Worm (Caenorhabditis elegans) whole organism, young adult: Measurements from ENCODE around the gene T23B12.5.
A peak's percentile ranks its signal among the peaks of the same experiment; 100 is the strongest.

ENCODE experiments used
- B0019.2 ChIP-seq: fragments of 200-800 bp; sonication (Bioruptor generic); conservative IDR thresholded peaks from 2 replicates; pipeline ENCODE4 v1.3.6; 2022; ENCODE audit warnings: missing genetic modification reagents, missing genetic modification characterization, missing compliant biosample characterization
- D2030.7 ChIP-seq: fragments of 200-800 bp; sonication (Bioruptor generic); IDR thresholded peaks from 2 replicates; pipeline ENCODE4 v1.3.6; 2022; ENCODE audit warnings: missing genetic modification reagents, missing genetic modification characterization, missing compliant biosample characterization
- F22D6.2 ChIP-seq: sonication (generic microtip); optimal IDR thresholded peaks from 2 replicates; lab custom pipeline; 2016; ENCODE audit warnings: mild to moderate bottlenecking, missing genetic modification characterization, missing compliant biosample characterization
- F23B12.7 ChIP-seq: sonication (generic microtip); optimal IDR thresholded peaks from 2 replicates; lab custom pipeline; 2017; ENCODE audit warnings: missing genetic modification characterization, mild to moderate bottlenecking, missing compliant biosample characterization, antibody characterized with exemption, moderate library complexity; ENCODE audit not compliant: insufficient read depth
- F39B2.1 ChIP-seq: fragments of 200-800 bp; sonication (Bioruptor generic); IDR thresholded peaks from 2 replicates; pipeline ENCODE4 v1.3.6; 2022; ENCODE audit warnings: missing genetic modification reagents, missing genetic modification characterization, missing compliant biosample characterization
- F49E8.2 ChIP-seq: sonication (generic microtip); optimal IDR thresholded peaks from 3 replicates; lab custom pipeline; 2017; ENCODE audit warnings: missing genetic modification characterization, mild to moderate bottlenecking, missing compliant biosample characterization, antibody characterized with exemption, moderate library complexity; ENCODE audit not compliant: insufficient read depth
- Y56A3A.18 ChIP-seq: fragments of 200-800 bp; sonication (Bioruptor generic); IDR thresholded peaks from 2 replicates; pipeline ENCODE4 v1.3.6; 2022; ENCODE audit warnings: missing genetic modification reagents, missing genetic modification characterization, missing compliant biosample characterization
- akir-1 ChIP-seq: fragments of 200-800 bp; sonication (Bioruptor generic); optimal IDR thresholded peaks from 2 replicates; lab custom pipeline; 2018; ENCODE audit warnings: mild to moderate bottlenecking, missing genetic modification characterization, moderate library complexity, missing compliant biosample characterization
- aptf-2 ChIP-seq: fragments of 200-800 bp; sonication (Bioruptor generic); conservative IDR thresholded peaks from 2 replicates; pipeline ENCODE4 v1.3.6; 2022; ENCODE audit warnings: missing genetic modification reagents, missing genetic modification characterization, missing compliant biosample characterization
- athp-1 ChIP-seq: sonication (generic microtip); optimal IDR thresholded peaks from 2 replicates; lab custom pipeline; 2017; ENCODE audit warnings: mild to moderate bottlenecking, missing genetic modification characterization, missing compliant biosample characterization
- attf-6 ChIP-seq: fragments of 200-800 bp; sonication (Bioruptor generic); IDR thresholded peaks from 2 replicates; pipeline ENCODE4 v1.3.6; 2022; ENCODE audit warnings: missing genetic modification reagents, missing genetic modification characterization, missing compliant biosample characterization
- bed-1 ChIP-seq: fragments of 200-800 bp; sonication (Bioruptor generic); IDR thresholded peaks from 2 replicates; pipeline ENCODE4 v1.3.6; 2022; ENCODE audit warnings: missing genetic modification reagents, missing genetic modification characterization, missing compliant biosample characterization
- cebp-1 ChIP-seq, 2 experiments: fragments of 200-800 bp in 1 of 2; sonication (Bioruptor generic) in 1 of 2; sonication (generic microtip) in 1 of 2; IDR thresholded peaks in 1 of 2; optimal IDR thresholded peaks in 1 of 2; 2 replicates each; pipeline versions ENCODE4 v1.3.6 to Lab custom; 2017 to 2022; ENCODE audit warnings: missing compliant biosample characterization in 2 of 2, missing genetic modification characterization in 2 of 2, mild to moderate bottlenecking in 1 of 2, missing genetic modification reagents in 1 of 2, moderate library complexity in 1 of 2
- cebp-2 ChIP-seq: fragments of 200-800 bp; sonication (Bioruptor generic); IDR thresholded peaks from 2 replicates; pipeline ENCODE4 v1.3.6; 2022; ENCODE audit warnings: missing genetic modification characterization, missing compliant biosample characterization
- ceh-40 ChIP-seq: fragments of 200-800 bp; sonication (Bioruptor generic); IDR thresholded peaks from 2 replicates; pipeline ENCODE4 v1.3.6; 2022; ENCODE audit warnings: missing genetic modification characterization, missing compliant biosample characterization
- ceh-58 ChIP-seq: fragments of 200-800 bp; sonication (Bioruptor generic); IDR thresholded peaks from 2 replicates; pipeline ENCODE4 v1.3.6; 2022; ENCODE audit warnings: missing genetic modification characterization, missing compliant biosample characterization
- ceh-79 ChIP-seq: sonication (generic microtip); optimal IDR thresholded peaks from 2 replicates; lab custom pipeline; 2017; ENCODE audit warnings: mild to moderate bottlenecking, missing genetic modification characterization, missing compliant biosample characterization
- ceh-91 ChIP-seq: fragments of 200-800 bp; sonication (Bioruptor generic); IDR thresholded peaks from 2 replicates; pipeline ENCODE4 v1.3.6; 2022; ENCODE audit warnings: missing genetic modification reagents, missing genetic modification characterization, missing compliant biosample characterization
- chd-7 ChIP-seq: sonication (generic microtip); optimal IDR thresholded peaks from 2 replicates; lab custom pipeline; 2016; ENCODE audit warnings: mild to moderate bottlenecking, missing genetic modification characterization, moderate library complexity, missing compliant biosample characterization
- die-1 ChIP-seq: sonication (generic microtip); optimal IDR thresholded peaks from 2 replicates; lab custom pipeline; 2016; ENCODE audit warnings: missing genotype, mild to moderate bottlenecking, missing genetic modification characterization, missing compliant biosample characterization
- dpff-1 ChIP-seq: sonication (generic microtip); optimal IDR thresholded peaks from 2 replicates; lab custom pipeline; 2017; ENCODE audit warnings: mild to moderate bottlenecking, missing genetic modification characterization, missing compliant biosample characterization
- dpl-1 ChIP-seq: fragments of 150-350 bp; optimal IDR thresholded peaks from 2 replicates; lab custom pipeline; 2014; ENCODE audit warnings: missing biosample characterization, missing genetic modification reagents, missing genetic modification characterization
- efl-1 ChIP-seq: fragments of 150-350 bp; optimal IDR thresholded peaks from 2 replicates; lab custom pipeline; 2014; ENCODE audit warnings: missing biosample characterization, missing genetic modification reagents, missing genetic modification characterization
- him-1 ChIP-seq: sonication (generic microtip); optimal IDR thresholded peaks from 2 replicates; lab custom pipeline; 2016; ENCODE audit warnings: missing genotype, missing genetic modification reagents, missing genetic modification characterization, missing compliant biosample characterization
- hlh-12 ChIP-seq: sonication (generic microtip); optimal IDR thresholded peaks from 2 replicates; lab custom pipeline; 2016; ENCODE audit warnings: missing genetic modification characterization, missing compliant biosample characterization
- hmg-1.2 ChIP-seq: fragments of 200-800 bp; sonication (Bioruptor generic); IDR thresholded peaks from 2 replicates; pipeline ENCODE4 v1.3.6; 2022; ENCODE audit warnings: missing genetic modification reagents, missing genetic modification characterization, missing compliant biosample characterization
- hrde-1 ChIP-seq: sonication (generic microtip); optimal IDR thresholded peaks from 2 replicates; lab custom pipeline; 2016; ENCODE audit warnings: missing genetic modification characterization, mild to moderate bottlenecking, missing compliant biosample characterization, moderate library complexity, missing genotype, missing genetic modification reagents, borderline replicate concordance
- lin-40 ChIP-seq: sonication (generic microtip); optimal IDR thresholded peaks from 2 replicates; lab custom pipeline; 2016; ENCODE audit warnings: missing genetic modification characterization, mild to moderate bottlenecking, missing compliant biosample characterization, missing genotype, missing genetic modification reagents
- lsy-27 ChIP-seq: sonication (generic microtip); optimal IDR thresholded peaks from 2 replicates; lab custom pipeline; 2017; ENCODE audit warnings: missing genetic modification characterization, mild to moderate bottlenecking, missing compliant biosample characterization, antibody characterized with exemption, missing genotype, borderline replicate concordance; ENCODE audit not compliant: insufficient read depth
- madf-10 ChIP-seq: sonication (generic microtip); optimal IDR thresholded peaks from 2 replicates; lab custom pipeline; 2016; ENCODE audit warnings: mild to moderate bottlenecking, missing genetic modification characterization, missing compliant biosample characterization
- mcd-1 ChIP-seq: fragments of 200-800 bp; sonication (Bioruptor generic); IDR thresholded peaks from 2 replicates; pipeline ENCODE4 v1.3.6; 2022; ENCODE audit warnings: missing genetic modification reagents, missing genetic modification characterization, missing compliant biosample characterization
- nfya-1 ChIP-seq: sonication (generic microtip); optimal IDR thresholded peaks from 2 replicates; lab custom pipeline; 2017; ENCODE audit warnings: antibody characterized with exemption, missing compliant biosample characterization, missing genetic modification characterization, borderline replicate concordance; ENCODE audit not compliant: insufficient read depth
- nfya-2 ChIP-seq: fragments of 200-800 bp; sonication (Bioruptor generic); IDR thresholded peaks from 2 replicates; pipeline ENCODE4 v1.3.6; 2022; ENCODE audit warnings: missing genetic modification reagents, missing genetic modification characterization, missing compliant biosample characterization
- nfyb-1 ChIP-seq: fragments of 200-800 bp; sonication (Bioruptor generic); IDR thresholded peaks from 2 replicates; pipeline ENCODE4 v1.3.6; 2022; ENCODE audit warnings: missing genetic modification reagents, missing genetic modification characterization, missing compliant biosample characterization
- nhr-179 ChIP-seq: sonication (generic microtip); optimal IDR thresholded peaks from 2 replicates; lab custom pipeline; 2016; ENCODE audit warnings: mild to moderate bottlenecking, missing genetic modification characterization, missing compliant biosample characterization
- nhr-27 ChIP-seq: fragments of 200-800 bp; sonication (Bioruptor generic); optimal IDR thresholded peaks from 2 replicates; lab custom pipeline; 2018; ENCODE audit warnings: mild to moderate bottlenecking, missing genetic modification characterization, moderate library complexity, missing compliant biosample characterization
- nhr-80 ChIP-seq: sonication (generic microtip); optimal IDR thresholded peaks from 2 replicates; lab custom pipeline; 2016; ENCODE audit warnings: missing genetic modification characterization, missing compliant biosample characterization
- nhr-90 ChIP-seq: sonication (generic microtip); optimal IDR thresholded peaks from 2 replicates; lab custom pipeline; 2016; ENCODE audit warnings: missing genotype, mild to moderate bottlenecking, missing genetic modification characterization, missing compliant biosample characterization
- pha-4 ChIP-seq: fragments of 150-350 bp; sonication (generic microtip); optimal IDR thresholded peaks from 2 replicates; lab custom pipeline; 2014; ENCODE audit warnings: missing biosample characterization, missing genetic modification reagents, missing genetic modification characterization
- sdz-38 ChIP-seq: sonication (generic microtip); optimal IDR thresholded peaks from 2 replicates; lab custom pipeline; 2016; ENCODE audit warnings: missing genotype, missing genetic modification characterization, missing compliant biosample characterization
- sea-2 ChIP-seq: fragments of 200-800 bp; sonication (Bioruptor generic); IDR thresholded peaks from 2 replicates; pipeline ENCODE4 v1.3.6; 2022; ENCODE audit warnings: missing genetic modification characterization, missing compliant biosample characterization
- snpc-3.4 ChIP-seq: sonication (generic microtip); optimal IDR thresholded peaks from 2 replicates; lab custom pipeline; 2017; ENCODE audit warnings: missing genetic modification characterization, mild to moderate bottlenecking, missing compliant biosample characterization, antibody characterized with exemption, moderate library complexity, missing genotype, missing genetic modification reagents
- somi-1 ChIP-seq: fragments of 200-800 bp; sonication (Bioruptor generic); optimal IDR thresholded peaks from 2 replicates; lab custom pipeline; 2018; ENCODE audit warnings: mild to moderate bottlenecking, missing genetic modification characterization, missing compliant biosample characterization
- unc-62 ChIP-seq: fragments of 150-350 bp; optimal IDR thresholded peaks from 2 replicates; lab custom pipeline; 2014; ENCODE audit warnings: missing biosample characterization, missing genetic modification reagents, missing genetic modification characterization
- zim-3 ChIP-seq: sonication (generic microtip); optimal IDR thresholded peaks from 2 replicates; lab custom pipeline; 2017; ENCODE audit warnings: mild to moderate bottlenecking, missing genetic modification characterization, moderate library complexity, missing compliant biosample characterization
- ztf-25 ChIP-seq: fragments of 200-800 bp; sonication (Bioruptor generic); IDR thresholded peaks from 2 replicates; pipeline ENCODE4 v1.3.6; 2022; ENCODE audit warnings: missing genetic modification reagents, missing genetic modification characterization, missing compliant biosample characterization
- ztf-28 ChIP-seq: fragments of 200-800 bp; sonication (Bioruptor generic); IDR thresholded peaks from 2 replicates; pipeline ENCODE4 v1.3.6; 2022; ENCODE audit warnings: missing genetic modification reagents, missing genetic modification characterization, missing compliant biosample characterization
- ztf-3 ChIP-seq: fragments of 200-800 bp; sonication (Bioruptor generic); optimal IDR thresholded peaks from 2 replicates; lab custom pipeline; 2018; ENCODE audit warnings: mild to moderate bottlenecking, missing genetic modification characterization, missing compliant biosample characterization

The T23B12.5 gene

ce11 chrV:8495965-8496364 is 48.1 kb upstream of the T23B12.5 start (continued):
- TF ChIP-seq hrde-1, result peak; percentile 6
- TF ChIP-seq chd-7, result no peak
- no peak for TF ChIP-seq sdz-38
- no peak for TF ChIP-seq ceh-79
- no peak for TF ChIP-seq pha-4
- TF ChIP-seq nhr-179 (tag; lab: Kevin White, UChicago), result no peak
- TF ChIP-seq somi-1 (GFP tag; lab: Kevin White, UChicago), result peak; percentile 11
- no peak for TF ChIP-seq F22D6.2
- TF ChIP-seq zim-3 (tag; lab: Kevin White, UChicago), result no peak
- TF ChIP-seq him-1 (tag; lab: Kevin White, UChicago), result peak; percentile 89
- no peak for TF ChIP-seq ztf-28 (GFP tag; lab: Robert Waterston, UW)
- no peak for TF ChIP-seq ztf-3 (GFP tag; lab: Kevin White, UChicago)
- no peak for TF ChIP-seq unc-62 (GFP tag; lab: Kevin White, UChicago)
- 0 out of 2 replicates have a peak, but pooled peaks have one; percentile 14 for TF ChIP-seq Y56A3A.18 (GFP tag; lab: Robert Waterston, UW)
- TF ChIP-seq B0019.2 (GFP tag; lab: Robert Waterston, UW), result no peak
- TF ChIP-seq dpff-1 (tag; lab: Kevin White, UChicago), result no peak
- no peak for TF ChIP-seq ceh-58
- TF ChIP-seq nfya-1, result no peak
- peak; percentile 58 for TF ChIP-seq F23B12.7 (tag; lab: Kevin White, UChicago)
- 0 out of 2 replicates have a peak, but pooled peaks have one; percentile 36 for TF ChIP-seq ceh-91 (GFP tag; lab: Robert Waterston, UW)
- TF ChIP-seq bed-1 (GFP tag; lab: Robert Waterston, UW), result no peak
- TF ChIP-seq nfyb-1 (GFP tag; lab: Robert Waterston, UW), result no peak
- TF ChIP-seq hmg-1.2, result peak; percentile 72
- TF ChIP-seq nhr-90 (tag; lab: Kevin White, UChicago), result peak; percentile 53
- TF ChIP-seq nhr-80 (tag; lab: Kevin White, UChicago), result no peak
- TF ChIP-seq attf-6 (GFP tag; lab: Robert Waterston, UW), result 0 out of 2 replicates have a peak, but pooled peaks have one; percentile 47
- TF ChIP-seq lin-40, result no peak
- no peak for TF ChIP-seq athp-1
- TF ChIP-seq aptf-2 (GFP tag; lab: Robert Waterston, UW), result no peak
- TF ChIP-seq snpc-3.4 (tag; lab: Kevin White, UChicago), result peak; percentile 34
- TF ChIP-seq cebp-1 (GFP tag; IDR thresholded peaks at IDR 0.05; lab: Robert Waterston, UW), result no peak
- peak; percentile 47 for TF ChIP-seq cebp-1 (tag; optimal IDR thresholded peaks at IDR 0.05; lab: Kevin White, UChicago)
- TF ChIP-seq hlh-12 (tag; lab: Kevin White, UChicago), result no peak
- TF ChIP-seq akir-1 (GFP tag; lab: Kevin White, UChicago), result no peak
- TF ChIP-seq D2030.7, result peak; percentile 66
- TF ChIP-seq mcd-1 (GFP tag; lab: Robert Waterston, UW), result no peak
- TF ChIP-seq madf-10, result peak; percentile 33
- TF ChIP-seq F39B2.1 (GFP tag; lab: Robert Waterston, UW), result no peak
- TF ChIP-seq lsy-27, result no peak
- TF ChIP-seq F49E8.2 (tag; lab: Kevin White, UChicago), result peak; percentile 21
- no peak for TF ChIP-seq sea-2 (GFP tag; lab: Robert Waterston, UW)
- peak; percentile 72; the same call in 1 of the 2 replicates for TF ChIP-seq ztf-25 (GFP tag; lab: Robert Waterston, UW)
- no peak for TF ChIP-seq dpl-1 (GFP tag; lab: Kevin White, UChicago)
- TF ChIP-seq cebp-2, result 0 out of 2 replicates have a peak, but pooled peaks have one; percentile 44
- TF ChIP-seq nhr-27, result peak; percentile 13
- no peak for TF ChIP-seq efl-1 (GFP tag; lab: Kevin White, UChicago)
- TF ChIP-seq ceh-40 (GFP tag; lab: Robert Waterston, UW), result peak; percentile 63; the same call in 1 of the 2 replicates
- no peak for TF ChIP-seq nfya-2 (GFP tag; lab: Robert Waterston, UW)
- TF ChIP-seq die-1 (tag; lab: Kevin White, UChicago), result peak; percentile 78
